Fruit fly (Drosophila melanogaster) whole organism, embryonic: ENCODE results near the gene CG31313.

Source experiments
- ATbp ChIP-seq: fragments of 200-800 bp; sonication (Bioruptor generic); optimal IDR thresholded peaks from 2 replicates; lab custom pipeline; 2017; ENCODE audit warnings: missing biosample characterization, mild to moderate bottlenecking, missing genetic modification characterization, missing genetic modification reagents
- Asciz ChIP-seq: fragments of 200-800 bp; sonication (Bioruptor generic); optimal IDR thresholded peaks from 2 replicates; lab custom pipeline; 2017; ENCODE audit warnings: missing biosample characterization, mild to moderate bottlenecking, missing genetic modification characterization, missing genetic modification reagents
- Atf3 ChIP-seq: fragments of 200-800 bp; sonication (Bioruptor generic); optimal IDR thresholded peaks from 3 replicates; lab custom pipeline; 2016; ENCODE audit warnings: missing biosample characterization, missing genetic modification characterization
- Bteb2 ChIP-seq: fragments of 200-800 bp; sonication (Bioruptor generic); optimal IDR thresholded peaks from 2 replicates; lab custom pipeline; 2016; ENCODE audit warnings: missing biosample characterization, missing genetic modification characterization
- CG10274 ChIP-seq: fragments of 200-800 bp; sonication (Bioruptor generic); optimal IDR thresholded peaks from 3 replicates; lab custom pipeline; 2017; ENCODE audit warnings: missing biosample characterization, mild to moderate bottlenecking, missing genetic modification characterization
- CG13424 ChIP-seq: fragments of 200-800 bp; sonication (Bioruptor generic); optimal IDR thresholded peaks from 2 replicates; lab custom pipeline; 2019; ENCODE audit warnings: missing biosample characterization, mild to moderate bottlenecking, missing genetic modification characterization, moderate library complexity
- CG14050 ChIP-seq: fragments of 200-800 bp; sonication (Bioruptor generic); IDR thresholded peaks from 3 replicates; pipeline ENCODE4 v1.3.6; 2022; ENCODE audit warnings: missing biosample characterization, missing genetic modification characterization
- CG14441 ChIP-seq: fragments of 200-800 bp; sonication (Bioruptor generic); IDR thresholded peaks from 2 replicates; pipeline ENCODE4 v1.3.6; 2022; ENCODE audit warnings: missing biosample characterization, missing genetic modification characterization
- CG15011 ChIP-seq: fragments of 200-800 bp; sonication (Bioruptor generic); optimal IDR thresholded peaks from 3 replicates; lab custom pipeline; 2018; ENCODE audit warnings: missing biosample characterization, mild to moderate bottlenecking, missing genetic modification characterization
- CG15073 ChIP-seq: fragments of 200-800 bp; sonication (Bioruptor generic); optimal IDR thresholded peaks from 2 replicates; lab custom pipeline; 2016; ENCODE audit warnings: missing biosample characterization, missing genetic modification characterization
- CG17328 ChIP-seq: fragments of 200-800 bp; sonication (Bioruptor generic); IDR thresholded peaks from 2 replicates; pipeline ENCODE4 v1.3.6; 2022; ENCODE audit warnings: missing biosample characterization, missing genetic modification characterization
- CG3281 ChIP-seq: fragments of 200-800 bp; sonication (Bioruptor generic); optimal IDR thresholded peaks from 3 replicates; lab custom pipeline; 2017; ENCODE audit warnings: missing biosample characterization, mild to moderate bottlenecking, missing genetic modification characterization
- CG34224 ChIP-seq: fragments of 200-800 bp; sonication (Bioruptor generic); IDR thresholded peaks from 3 replicates; pipeline ENCODE4 v1.3.6; 2022; ENCODE audit warnings: missing biosample characterization, missing genetic modification characterization; ENCODE audit not compliant: partially characterized antibody
- CG6683 ChIP-seq: fragments of 200-800 bp; sonication (Bioruptor generic); optimal IDR thresholded peaks from 2 replicates; lab custom pipeline; 2017; ENCODE audit warnings: missing biosample characterization, mild to moderate bottlenecking, missing genetic modification characterization, missing genetic modification reagents
- CG9437 ChIP-seq: fragments of 200-800 bp; sonication (Bioruptor generic); optimal IDR thresholded peaks from 2 replicates; lab custom pipeline; 2018; ENCODE audit warnings: missing biosample characterization, mild to moderate bottlenecking, missing genetic modification characterization
- D ChIP-seq, 2 experiments: fragments of 200-800 bp in 1 of 2; fragments of >200 bp in 1 of 2; sonication (Bioruptor generic) in 1 of 2; optimal IDR thresholded peaks; 2 replicates in 1 of 2; 3 replicates in 1 of 2; lab custom pipeline; 2017; ENCODE audit warnings: mild to moderate bottlenecking in 1 of 2, missing biosample characterization in 1 of 2, missing genetic modification characterization in 1 of 2, missing genetic modification reagents in 1 of 2
- Deaf1 ChIP-seq: fragments of 200-800 bp; optimal IDR thresholded peaks from 3 replicates; lab custom pipeline; 2019; ENCODE audit warnings: missing biosample characterization, mild to moderate bottlenecking, missing genetic modification characterization, moderate library complexity
- Eip74EF ChIP-seq, 2 experiments: fragments of 200-800 bp in 1 of 2; fragments of >200 bp in 1 of 2; sonication (Bioruptor generic) in 1 of 2; optimal IDR thresholded peaks; 2 replicates each; lab custom pipeline; 2017 to 2019; ENCODE audit warnings: missing biosample characterization in 2 of 2, missing genetic modification characterization in 2 of 2, mild to moderate bottlenecking in 1 of 2, moderate library complexity in 1 of 2
- Fer1 ChIP-seq: fragments of 200-800 bp; sonication (Bioruptor generic); optimal IDR thresholded peaks from 2 replicates; lab custom pipeline; 2017; ENCODE audit warnings: missing biosample characterization, mild to moderate bottlenecking, missing genetic modification characterization
- H2.0 ChIP-seq: fragments of 200-800 bp; sonication (Bioruptor generic); IDR thresholded peaks from 2 replicates; pipeline ENCODE4 v1.3.6; 2022; ENCODE audit warnings: missing biosample characterization, missing genetic modification characterization
- Hand ChIP-seq: fragments of 200-800 bp; sonication (Bioruptor generic); optimal IDR thresholded peaks from 2 replicates; lab custom pipeline; 2017; ENCODE audit warnings: mild to moderate bottlenecking, missing biosample characterization, missing genetic modification reagents, missing genetic modification characterization
- Hmx ChIP-seq: fragments of 200-800 bp; sonication (Bioruptor generic); optimal IDR thresholded peaks from 2 replicates; lab custom pipeline; 2016; ENCODE audit warnings: missing biosample characterization, missing genetic modification characterization
- Lim3 ChIP-seq: fragments of 200-800 bp; sonication (Bioruptor generic); IDR thresholded peaks from 2 replicates; pipeline ENCODE4 v1.3.6; 2022; ENCODE audit warnings: missing biosample characterization, missing genetic modification characterization
- Med ChIP-seq: fragments of 200-800 bp; sonication (Bioruptor generic); peaks from one replicate; lab custom pipeline; 2016; ENCODE audit warnings: missing biosample characterization, missing genetic modification characterization, mild to moderate bottlenecking, inconsistent platforms, moderate library complexity
- Oaz ChIP-seq: fragments of 200-800 bp; sonication (Bioruptor generic); IDR thresholded peaks from 2 replicates; pipeline ENCODE4 v1.3.6; 2022; ENCODE audit warnings: missing biosample characterization, missing genetic modification characterization
- Sox100B ChIP-seq: fragments of 200-800 bp; sonication (Bioruptor generic); optimal IDR thresholded peaks from 3 replicates; lab custom pipeline; 2018; ENCODE audit warnings: missing biosample characterization, mild to moderate bottlenecking, missing genetic modification characterization
- TFAM ChIP-seq: fragments of 200-800 bp; sonication (Bioruptor generic); optimal IDR thresholded peaks from 2 replicates; lab custom pipeline; 2017; ENCODE audit warnings: missing biosample characterization, missing genetic modification characterization, inconsistent platforms
- aop ChIP-seq: fragments of 200-800 bp; sonication (Bioruptor generic); IDR thresholded peaks from 2 replicates; pipeline ENCODE4 v1.3.6; 2022; ENCODE audit warnings: missing biosample characterization, missing genetic modification characterization
- bbx ChIP-seq: fragments of 200-800 bp; sonication (Bioruptor generic); IDR thresholded peaks from 2 replicates; pipeline ENCODE4 v1.3.6; 2022; ENCODE audit warnings: missing biosample characterization, missing genetic modification characterization; ENCODE audit not compliant: partially characterized antibody
- bsh ChIP-seq, 2 experiments: fragments of 200-800 bp; sonication (Bioruptor generic); optimal IDR thresholded peaks; 2 replicates each; lab custom pipeline; 2017 to 2018; ENCODE audit warnings: mild to moderate bottlenecking in 2 of 2, missing biosample characterization in 2 of 2, missing genetic modification characterization in 2 of 2, moderate library complexity in 1 of 2
- cato ChIP-seq: fragments of 200-800 bp; sonication (Bioruptor generic); optimal IDR thresholded peaks from 2 replicates; lab custom pipeline; 2016; ENCODE audit warnings: missing biosample characterization, missing genetic modification characterization, borderline replicate concordance
- disco-r ChIP-seq: fragments of 200-800 bp; sonication (Bioruptor generic); optimal IDR thresholded peaks from 2 replicates; lab custom pipeline; 2016; ENCODE audit warnings: missing biosample characterization, missing genetic modification characterization
- esg ChIP-seq: fragments of 200-800 bp; sonication (Bioruptor generic); conservative IDR thresholded peaks from 2 replicates; pipeline ENCODE4 v1.3.6; 2022; ENCODE audit warnings: missing biosample characterization, missing genetic modification characterization
- fd96Cb ChIP-seq: fragments of 200-800 bp; sonication (Bioruptor generic); optimal IDR thresholded peaks from 2 replicates; lab custom pipeline; 2018; ENCODE audit warnings: missing biosample characterization, mild to moderate bottlenecking, missing genetic modification characterization, moderate library complexity
- gfzf ChIP-seq: fragments of 200-800 bp; sonication (Bioruptor generic); optimal IDR thresholded peaks from 2 replicates; lab custom pipeline; 2016; ENCODE audit warnings: missing biosample characterization, mild to moderate bottlenecking, missing genetic modification characterization, moderate library complexity
- gt ChIP-seq: fragments of 200-800 bp; sonication (Bioruptor generic); IDR thresholded peaks from 2 replicates; pipeline ENCODE4 v1.3.6; 2022; ENCODE audit warnings: missing biosample characterization, missing genetic modification characterization
- jumu ChIP-seq: fragments of 200-800 bp; sonication (Bioruptor generic); optimal IDR thresholded peaks from 3 replicates; lab custom pipeline; 2016; ENCODE audit warnings: missing biosample characterization, missing genetic modification characterization
- knrl ChIP-seq: fragments of 200-800 bp; sonication (Bioruptor generic); IDR thresholded peaks from 3 replicates; pipeline ENCODE4 v1.3.6; 2022; ENCODE audit warnings: missing biosample characterization, missing genetic modification characterization; ENCODE audit not compliant: partially characterized antibody
- nau ChIP-seq: fragments of 200-800 bp; sonication (Bioruptor generic); optimal IDR thresholded peaks from 3 replicates; lab custom pipeline; 2017; ENCODE audit warnings: missing biosample characterization, mild to moderate bottlenecking, missing genetic modification characterization, missing genetic modification reagents
- pan ChIP-seq, 4 experiments: fragments of >200 bp in 3 of 4; fragments of 200-800 bp in 1 of 4; sonication (Bioruptor generic) in 1 of 4; optimal IDR thresholded peaks in 3 of 4; IDR thresholded peaks in 1 of 4; 2 replicates each; pipeline versions ENCODE4 v1.3.6 to Lab custom; 2017 to 2022; ENCODE audit warnings: missing biosample characterization in 2 of 4, missing genetic modification characterization in 2 of 4, mixed read lengths in 1 of 4
- run ChIP-seq: fragments of 200-800 bp; sonication (Bioruptor generic); optimal IDR thresholded peaks from 3 replicates; lab custom pipeline; 2018; ENCODE audit warnings: missing biosample characterization, mild to moderate bottlenecking, missing genetic modification characterization
- slou ChIP-seq: fragments of 200-800 bp; sonication (Bioruptor generic); optimal IDR thresholded peaks from 3 replicates; lab custom pipeline; 2016; ENCODE audit warnings: missing biosample characterization, missing genetic modification characterization
- sna ChIP-seq: fragments of 200-800 bp; sonication (Bioruptor generic); IDR thresholded peaks from 2 replicates; pipeline ENCODE4 v1.3.6; 2022; ENCODE audit warnings: missing biosample characterization, missing genetic modification characterization; ENCODE audit not compliant: partially characterized antibody
- tin ChIP-seq: fragments of 200-800 bp; sonication (Bioruptor generic); optimal IDR thresholded peaks from 3 replicates; lab custom pipeline; 2016; ENCODE audit warnings: missing biosample characterization, missing genetic modification characterization
- tio ChIP-seq: fragments of 200-800 bp; sonication (Bioruptor generic); optimal IDR thresholded peaks from 2 replicates; lab custom pipeline; 2017; ENCODE audit warnings: missing biosample characterization, missing genetic modification characterization, inconsistent platforms
- unpg ChIP-seq: fragments of 200-800 bp; sonication (Bioruptor generic); optimal IDR thresholded peaks from 3 replicates; lab custom pipeline; 2018; ENCODE audit warnings: missing biosample characterization, mild to moderate bottlenecking, missing genetic modification characterization, moderate library complexity
- vvl ChIP-seq: fragments of 200-800 bp; sonication (Bioruptor generic); IDR thresholded peaks from 2 replicates; pipeline ENCODE4 v1.3.6; 2022; ENCODE audit warnings: missing biosample characterization, missing genetic modification characterization
- zfh2 ChIP-seq: fragments of 200-800 bp; sonication (Bioruptor generic); optimal IDR thresholded peaks from 2 replicates; lab custom pipeline; 2016; ENCODE audit warnings: missing biosample characterization, missing genetic modification characterization

The CG31313 gene

dm6 chr3R:14558383-14558883, 8.8 kb downstream of the CG31313 start (continued):
- peak; percentile 92 for TF ChIP-seq CG9437 (GFP tag; lab: Kevin White, UChicago)
- peak; percentile 67 for TF ChIP-seq CG17328 (GFP tag; lab: Robert Waterston, UW)
- peak; percentile 95 for TF ChIP-seq ATbp (GFP tag; lab: Kevin White, UChicago)
- peak; percentile 90 for TF ChIP-seq tio (GFP tag; lab: Kevin White, UChicago)
- TF ChIP-seq gt, result peak; percentile 56; the same call in 1 of the 2 replicates
- peak; percentile 92 for TF ChIP-seq CG6683 (GFP tag; lab: Kevin White, UChicago)
- peak; percentile 86 for TF ChIP-seq zfh2 (GFP tag; lab: Kevin White, UChicago)
- peak; percentile 89 for TF ChIP-seq tin (GFP tag; lab: Kevin White, UChicago)
- TF ChIP-seq cato (GFP tag; lab: Kevin White, UChicago), result peak; percentile 81
- TF ChIP-seq knrl (GFP tag; lab: Robert Waterston, UW), result 0 out of 3 replicates have a peak, but pooled peaks have one; percentile 31
- peak; percentile 82 for TF ChIP-seq esg (GFP tag; lab: Robert Waterston, UW)
- TF ChIP-seq CG15073 (GFP tag; lab: Kevin White, UChicago), result no peak
- peak; percentile 97 for TF ChIP-seq Fer1
- TF ChIP-seq Atf3, result peak; percentile 69
- TF ChIP-seq Deaf1 (tag; lab: Kevin White, UChicago), result peak; percentile 73
- TF ChIP-seq unpg (GFP tag; lab: Kevin White, UChicago), result peak; percentile 93
- peak; percentile 88 for TF ChIP-seq jumu
- TF ChIP-seq H2.0 (GFP tag; lab: Robert Waterston, UW), result peak; percentile 74
- TF ChIP-seq Hmx (GFP tag; lab: Kevin White, UChicago), result peak; percentile 80
- peak in 1 of 2 experiments; percentile 85 for TF ChIP-seq bsh (GFP tag; optimal IDR thresholded peaks at IDR 0.05; lab: Kevin White, UChicago)
- no peak for TF ChIP-seq bbx (GFP tag; lab: Robert Waterston, UW)
- peak in 1 of 2 experiments; percentile 96 for TF ChIP-seq Eip74EF (GFP tag; optimal IDR thresholded peaks at IDR 0.05; lab: Kevin White, UChicago)
- peak; percentile 64 for TF ChIP-seq Lim3 (GFP tag; lab: Robert Waterston, UW)
- peak; percentile 9 for TF ChIP-seq gfzf (GFP tag; lab: Kevin White, UChicago)
- TF ChIP-seq CG14441 (GFP tag; lab: Robert Waterston, UW), result peak; percentile 83
- TF ChIP-seq slou (GFP tag; lab: Kevin White, UChicago), result peak; percentile 77
- TF ChIP-seq CG34224 (GFP tag; lab: Robert Waterston, UW), result no peak
- TF ChIP-seq fd96Cb (tag; lab: Kevin White, UChicago), result peak; percentile 92
- peak; percentile 93 for TF ChIP-seq Asciz (GFP tag; lab: Kevin White, UChicago)
- TF ChIP-seq TFAM, result no peak
- TF ChIP-seq Oaz (GFP tag; lab: Robert Waterston, UW), result peak; percentile 84
- TF ChIP-seq nau (GFP tag; lab: Kevin White, UChicago), result peak; percentile 93
- peak; percentile 86 for TF ChIP-seq CG14050 (GFP tag; lab: Robert Waterston, UW)
- peak; percentile 92 for TF ChIP-seq vvl (GFP tag; lab: Robert Waterston, UW)
- TF ChIP-seq disco-r (GFP tag; lab: Kevin White, UChicago), result peak; percentile 86
- peak; percentile 93 for TF ChIP-seq Bteb2 (GFP tag; lab: Kevin White, UChicago)
- TF ChIP-seq Med (GFP tag; lab: Kevin White, UChicago), result peak; percentile 98
- TF ChIP-seq run (tag; lab: Kevin White, UChicago), result peak; percentile 90
- peak; percentile 96 for TF ChIP-seq CG3281
- peak; percentile 97 for TF ChIP-seq Sox100B (GFP tag; lab: Kevin White, UChicago)
- TF ChIP-seq D (optimal IDR thresholded peaks at IDR 0.05; lab: Kevin White, UChicago), result no peak
- peak; percentile 89 for TF ChIP-seq D (GFP tag; optimal IDR thresholded peaks at IDR 0.05; lab: Kevin White, UChicago)
- peak; percentile 92 for TF ChIP-seq CG15011 (GFP tag; lab: Kevin White, UChicago)
- TF ChIP-seq pan (optimal IDR thresholded peaks at IDR 0.05; lab: Kevin White, UChicago), result no peak
- peak in 1 of 2 experiments; percentile 91 for TF ChIP-seq pan (GFP tag; optimal IDR thresholded peaks at IDR 0.05 in 1 of 2, IDR thresholded peaks at IDR 0.05 in 1 of 2)
- peak; percentile 91 for TF ChIP-seq Hand (GFP tag; lab: Kevin White, UChicago)
- peak; percentile 85 for TF ChIP-seq CG10274 (GFP tag; lab: Kevin White, UChicago)
- peak; percentile 95 for TF ChIP-seq CG13424 (tag; lab: Kevin White, UChicago)
- TF ChIP-seq sna (GFP tag; lab: Robert Waterston, UW), result no peak
- 0 out of 2 replicates have a peak, but pooled peaks have one; percentile 33 for TF ChIP-seq aop (GFP tag; lab: Robert Waterston, UW)
